Fruit fly (Drosophila melanogaster): ENCODE results near the gene mtgo.

Gene mtgo

DNA sequence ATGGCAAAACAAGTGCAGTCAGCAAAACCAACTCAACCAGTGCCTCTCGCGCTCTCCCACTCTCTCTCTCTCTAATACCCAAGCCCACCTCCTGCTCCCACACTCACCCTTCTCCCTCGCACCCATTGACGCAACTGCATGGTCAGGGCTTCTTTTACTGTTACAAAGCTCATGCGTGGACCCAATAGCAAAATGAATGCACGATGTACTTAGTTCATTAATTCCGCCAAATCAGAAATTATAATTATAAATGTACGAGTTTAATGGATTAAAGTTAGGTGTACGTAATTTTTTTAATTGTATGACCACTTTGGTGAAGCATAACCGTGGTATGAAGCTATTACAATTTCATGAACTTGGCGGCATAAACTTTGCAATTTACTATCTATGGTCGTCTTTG is 956 bp downstream of the mtgo start (continued):
- 0 out of 3 replicates have a peak, but pooled peaks have one; percentile 30 for TF ChIP-seq so (GFP tag; IDR thresholded peaks at IDR 0.05)
- TF ChIP-seq kay (GFP tag; optimal IDR thresholded peaks at IDR 0.05) = no peak
- peak; percentile 93 for TF ChIP-seq CG18599 (GFP tag; optimal IDR thresholded peaks at IDR 0.05)
- peak; percentile 63 for TF ChIP-seq Nf-YA (GFP tag; IDR thresholded peaks at IDR 0.05)
- TF ChIP-seq Hr78 (GFP tag; optimal IDR thresholded peaks at IDR 0.05) = no peak
- TF ChIP-seq trem (tag; optimal IDR thresholded peaks at IDR 0.05) = no peak
- TF ChIP-seq Hr3 (GFP tag; optimal IDR thresholded peaks at IDR 0.05) = no peak
- TF ChIP-seq seq (GFP tag; IDR thresholded peaks at IDR 0.05) = no peak
- TF ChIP-seq CG15696 (tag; optimal IDR thresholded peaks at IDR 0.05) = no peak
- peak; percentile 89 for TF ChIP-seq lab (GFP tag; optimal IDR thresholded peaks at IDR 0.05)
- TF ChIP-seq sens-2 (GFP tag; IDR thresholded peaks at IDR 0.05) = no peak
- no peak for TF ChIP-seq cas (GFP tag; IDR thresholded peaks at IDR 0.05)
- peak; percentile 73; the same call in 1 of the 2 replicates for TF ChIP-seq CG14014 (GFP tag; IDR thresholded peaks at IDR 0.05)
- 0 out of 3 replicates have a peak, but pooled peaks have one; percentile 37 for TF ChIP-seq Mrtf (GFP tag; IDR thresholded peaks at IDR 0.05)
- TF ChIP-seq Ets97D (GFP tag; optimal IDR thresholded peaks at IDR 0.05) = peak; percentile 3
- no peak for TF ChIP-seq ttk (GFP tag; IDR thresholded peaks at IDR 0.05)
- TF ChIP-seq Ssrp (tag; optimal IDR thresholded peaks at IDR 0.05) = peak; percentile 42
- TF ChIP-seq CG1024 (GFP tag; IDR thresholded peaks at IDR 0.05) = no peak
- TF ChIP-seq mam (GFP tag; optimal IDR thresholded peaks at IDR 0.05) = peak; percentile 59
- TF ChIP-seq CG1602 (GFP tag; optimal IDR thresholded peaks at IDR 0.05) = peak; percentile 37
- no peak for TF ChIP-seq CG6254 (GFP tag; optimal IDR thresholded peaks at IDR 0.05)
- no peak for TF ChIP-seq Spps (tag; optimal IDR thresholded peaks at IDR 0.05)
- TF ChIP-seq CG17829 (tag; optimal IDR thresholded peaks at IDR 0.05) = peak; percentile 67
- no peak; the same call in 2 of the 3 replicates for TF ChIP-seq otp (GFP tag; IDR thresholded peaks at IDR 0.05)
- no peak for TF ChIP-seq CG11247 (GFP tag; IDR thresholded peaks at IDR 0.05)
- no peak for TF ChIP-seq pan (optimal IDR thresholded peaks at IDR 0.05)
- peak in 1 of 2 experiments; percentile 80 for TF ChIP-seq pan (GFP tag; optimal IDR thresholded peaks at IDR 0.05 in 1 of 2, IDR thresholded peaks at IDR 0.05 in 1 of 2)
- TF ChIP-seq CG14441 (GFP tag; IDR thresholded peaks at IDR 0.05) = peak; percentile 53; the same call in 1 of the 2 replicates
- TF ChIP-seq CG17186 (GFP tag; optimal IDR thresholded peaks at IDR 0.05) = no peak
- TF ChIP-seq ap (GFP tag; IDR thresholded peaks at IDR 0.05) = 0 out of 2 replicates have a peak, but pooled peaks have one; percentile 16
- no peak for TF ChIP-seq Lpt (GFP tag; optimal IDR thresholded peaks at IDR 0.05)
- TF ChIP-seq yki (optimal IDR thresholded peaks at IDR 0.05) = no peak
- peak; percentile 34; the same call in 2 of the 3 replicates for TF ChIP-seq Aef1 (GFP tag; IDR thresholded peaks at IDR 0.05)
- peak; percentile 57 for TF ChIP-seq CG3163 (GFP tag; optimal IDR thresholded peaks at IDR 0.05)
- no peak for TF ChIP-seq CG3726 (GFP tag; IDR thresholded peaks at IDR 0.05)
- TF ChIP-seq CG18011 (GFP tag; optimal IDR thresholded peaks at IDR 0.05) = peak; percentile 25
- no peak for TF ChIP-seq ham (GFP tag; IDR thresholded peaks at IDR 0.05)
- TF ChIP-seq Ada2b (GFP tag; IDR thresholded peaks at IDR 0.05) = peak; percentile 36; the same call in 1 of the 2 replicates
- TF ChIP-seq tx (GFP tag; optimal IDR thresholded peaks at IDR 0.05) = no peak
- peak; percentile 55 for TF ChIP-seq B-H2 (GFP tag; optimal IDR thresholded peaks at IDR 0.05)
- peak; percentile 25; the same call in 1 of the 3 replicates for TF ChIP-seq tgo (GFP tag; IDR thresholded peaks at IDR 0.05)
- no peak for TF ChIP-seq CG17802 (tag; optimal IDR thresholded peaks at IDR 0.05)
- TF ChIP-seq sug (tag; optimal IDR thresholded peaks at IDR 0.05) = peak; percentile 49
- no peak for TF ChIP-seq chinmo (GFP tag; IDR thresholded peaks at IDR 0.05; ENCODE audit: partially characterized antibody)
- TF ChIP-seq ken (GFP tag; IDR thresholded peaks at IDR 0.05) = 0 out of 3 replicates have a peak, but pooled peaks have one; percentile 47
- no peak for TF ChIP-seq CG43689 (GFP tag; IDR thresholded peaks at IDR 0.05)
- TF ChIP-seq klu (GFP tag; IDR thresholded peaks at IDR 0.05) = no peak
- peak; percentile 69 for TF ChIP-seq Oli (tag; optimal IDR thresholded peaks at IDR 0.05)
- TF ChIP-seq Atf-2 (GFP tag; optimal IDR thresholded peaks at IDR 0.05) = no peak
- peak; percentile 14; the same call in 1 of the 2 replicates for TF ChIP-seq H2.0 (GFP tag; IDR thresholded peaks at IDR 0.05)
- peak; percentile 34 for TF ChIP-seq Nf-YC (tag; optimal IDR thresholded peaks at IDR 0.05)
- no peak for TF ChIP-seq NC2β (GFP tag; optimal IDR thresholded peaks at IDR 0.05)

Measured in whole organism, embryonic.